Fruit fly (Drosophila melanogaster) S2 (cell line): Measurements from ENCODE around the gene Grx3.

Experiments used
- CG8478 ChIP-seq: fragments of >200 bp; optimal IDR thresholded peaks from 2 replicates; lab custom pipeline; 2018
- CTCF ChIP-seq, 2 experiments: fragments of >200 bp; optimal IDR thresholded peaks; 2 replicates each; lab custom pipeline; 2018

DNA sequence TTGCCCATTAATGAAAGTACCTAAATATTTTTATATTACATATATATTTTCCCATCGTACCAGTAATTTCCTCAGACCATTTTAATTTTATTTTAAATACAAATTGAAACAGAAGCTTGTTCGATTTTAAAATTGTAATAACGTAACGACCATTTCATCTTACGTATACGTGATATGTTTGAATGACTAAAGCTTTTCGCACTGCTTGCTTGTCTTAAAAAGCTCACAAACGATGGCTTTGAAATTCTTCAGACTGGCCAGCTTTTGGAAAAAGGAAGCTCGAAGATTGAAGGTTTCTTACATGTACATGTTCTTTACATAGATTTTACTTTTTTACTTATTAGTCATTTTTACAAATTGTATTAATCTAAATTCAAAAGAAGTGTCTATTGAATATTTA is 33.5 kb upstream of the Grx3 start:
- TF ChIP-seq CTCF (optimal IDR thresholded peaks at IDR 0.05; lab: Kevin White, UChicago) (no peak), CG8478 (lab: Kevin White, UChicago) (no peak)
